Worm (Caenorhabditis elegans): ENCODE measurements around the gene eef-1A.1.

eef-1A.1 gene

DNA sequence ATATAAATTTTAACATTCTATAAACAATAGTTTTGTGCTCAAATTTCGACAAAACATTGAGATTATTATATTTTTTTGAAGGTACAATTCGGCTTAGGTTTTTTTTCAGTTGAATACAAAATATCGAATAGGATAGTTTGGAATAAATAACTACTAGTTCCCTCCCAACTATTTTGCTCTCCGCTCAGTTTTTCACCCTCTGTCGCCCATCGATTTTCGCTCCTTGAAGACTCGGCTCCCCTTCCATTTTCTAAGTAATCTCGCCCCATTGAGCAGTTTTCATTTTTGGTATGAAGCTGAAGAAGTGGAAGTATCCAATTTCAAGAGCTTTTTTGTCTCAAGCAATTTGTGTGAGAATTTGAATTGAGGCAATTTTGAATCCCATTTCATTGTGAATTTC lies 2.2 kb upstream of the eef-1A.1 start, which contains the start of gene F31E3.2:
Gene F31E3.2, plus strand, starts transcription at position 301 of the 400 bp plus-strand sequence.
- TF ChIP-seq flh-1 (GFP tag; optimal IDR thresholded peaks at IDR 0.05): no peak
- no peak for TF ChIP-seq ces-1 (GFP tag; optimal IDR thresholded peaks at IDR 0.05)
- no peak for TF ChIP-seq unc-62 (GFP tag; optimal IDR thresholded peaks at IDR 0.05)
- TF ChIP-seq blmp-1 (tag; optimal IDR thresholded peaks at IDR 0.05): no peak
- no peak for TF ChIP-seq nhr-237 (tag; optimal IDR thresholded peaks at IDR 0.05)
- TF ChIP-seq unc-120 (tag; optimal IDR thresholded peaks at IDR 0.05; ENCODE audit: poor library complexity, severe bottlenecking): no peak

DNA sequence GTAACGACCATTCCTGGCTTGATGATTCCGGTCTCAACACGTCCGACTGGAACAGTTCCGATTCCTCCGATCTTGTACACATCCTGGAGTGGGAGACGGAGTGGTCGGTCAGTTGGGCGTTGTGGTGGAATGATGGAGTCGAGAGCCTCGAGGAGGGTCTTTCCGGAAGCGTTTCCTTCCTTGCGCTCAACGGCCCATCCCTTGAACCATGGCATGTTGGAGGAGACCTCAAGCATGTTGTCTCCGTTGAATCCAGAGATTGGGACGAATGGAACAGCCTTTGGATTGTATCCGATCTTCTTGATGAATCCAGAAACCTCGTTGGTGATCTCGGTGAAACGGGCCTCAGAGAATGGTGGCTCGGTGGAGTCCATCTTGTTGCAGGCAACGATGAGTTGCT lies 768 bp downstream of the eef-1A.1 start:
- TF ChIP-seq snpc-4 (tag; optimal IDR thresholded peaks at IDR 0.05) (no peak), mep-1 (tag; optimal IDR thresholded peaks at IDR 0.05) (no peak), lin-32 (GFP tag; optimal IDR thresholded peaks at IDR 0.05) (no peak), elt-1 (tag; optimal IDR thresholded peaks at IDR 0.05; ENCODE audit: borderline replicate concordance, insufficient read depth) (no peak), sem-2 (GFP tag; optimal IDR thresholded peaks at IDR 0.05) (no peak), tbx-8 (GFP tag; optimal IDR thresholded peaks at IDR 0.05) (no peak), sptf-1 (tag; optimal IDR thresholded peaks at IDR 0.05) (no peak), lin-13 (tag; optimal IDR thresholded peaks at IDR 0.05) (no peak), unc-39 (tag; optimal IDR thresholded peaks at IDR 0.05) (no peak), ztf-11 (tag; optimal IDR thresholded peaks at IDR 0.05) (no peak), ceh-43 (GFP tag; optimal IDR thresholded peaks at IDR 0.05) (no peak), lsy-2 (tag; optimal IDR thresholded peaks at IDR 0.05) (no peak)

DNA sequence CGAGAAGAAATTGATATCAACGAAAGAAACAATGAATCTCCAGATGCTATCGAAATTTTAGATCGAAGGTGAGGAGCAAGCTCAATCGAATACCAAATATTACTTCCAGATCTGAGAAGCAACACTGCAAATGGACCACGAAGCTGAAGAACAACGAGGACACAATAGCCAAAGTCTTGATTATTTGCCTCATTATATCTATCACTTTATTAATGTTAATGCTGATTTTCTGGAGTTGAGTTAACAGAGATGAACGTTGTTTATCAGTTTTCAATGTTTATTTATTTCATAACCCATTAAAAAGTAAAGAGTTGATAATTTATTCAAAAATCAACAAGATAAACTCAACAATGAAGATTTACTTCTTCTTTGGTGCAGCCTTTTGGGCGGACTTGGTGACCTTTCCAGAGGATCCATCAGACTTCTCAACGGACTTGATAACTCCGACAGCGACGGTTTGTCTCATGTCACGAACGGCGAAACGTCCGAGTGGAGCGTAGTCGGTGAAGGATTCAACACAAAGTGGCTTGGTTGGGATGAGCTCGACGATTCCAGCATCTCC lies 1.6 kb downstream of the eef-1A.1 start:
- no peak for TF ChIP-seq nhr-28 (tag; optimal IDR thresholded peaks at IDR 0.05)
- no peak for TF ChIP-seq lin-13 (tag; optimal IDR thresholded peaks at IDR 0.05)
- no peak for TF ChIP-seq mab-5 (tag; optimal IDR thresholded peaks at IDR 0.05)
- no peak for TF ChIP-seq ces-1 (GFP tag; optimal IDR thresholded peaks at IDR 0.05)
- no peak for TF ChIP-seq nhr-237 (tag; optimal IDR thresholded peaks at IDR 0.05)
- TF ChIP-seq pha-4 (tag; optimal IDR thresholded peaks at IDR 0.05): no peak
- TF ChIP-seq flh-1 (GFP tag; optimal IDR thresholded peaks at IDR 0.05): no peak
- no peak for TF ChIP-seq ceh-83 (GFP tag; optimal IDR thresholded peaks at IDR 0.05)
- TF ChIP-seq ceh-39 (tag; optimal IDR thresholded peaks at IDR 0.05): no peak
- no peak for TF ChIP-seq ceh-43 (GFP tag; optimal IDR thresholded peaks at IDR 0.05)
- TF ChIP-seq bed-3 (GFP tag; optimal IDR thresholded peaks at IDR 0.05): no peak
- no peak for TF ChIP-seq sem-2 (GFP tag; optimal IDR thresholded peaks at IDR 0.05)
- TF ChIP-seq tbx-8 (GFP tag; optimal IDR thresholded peaks at IDR 0.05): no peak
- no peak for TF ChIP-seq mep-1 (tag; optimal IDR thresholded peaks at IDR 0.05)

DNA sequence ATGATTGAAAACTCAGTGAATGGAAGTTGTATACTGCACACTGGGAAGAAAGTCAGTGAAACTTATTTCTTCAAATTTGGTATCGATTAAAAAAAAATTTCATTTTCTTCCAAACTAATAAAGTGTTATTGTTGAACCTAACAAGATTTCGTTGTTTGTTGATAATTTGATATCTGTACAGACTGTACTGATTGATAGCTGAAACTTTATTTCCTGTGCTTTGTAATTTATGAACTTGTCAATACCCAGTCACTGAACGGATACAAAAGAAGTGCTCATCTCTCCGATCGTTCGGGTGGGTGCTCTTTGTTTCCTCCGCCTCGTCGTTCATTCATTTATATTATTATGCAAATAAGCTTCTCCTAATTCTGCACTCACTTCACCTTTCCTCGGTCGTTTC lies 2.4 kb downstream of the eef-1A.1 start, which contains the start of gene F31E3.12:
Gene F31E3.12, plus strand, starts transcription at position 301 of the 400 bp plus-strand sequence.
- no peak for TF ChIP-seq pha-4 (tag; optimal IDR thresholded peaks at IDR 0.05)
- no peak for TF ChIP-seq elt-1 (tag; optimal IDR thresholded peaks at IDR 0.05; ENCODE audit: borderline replicate concordance, insufficient read depth)

DNA sequence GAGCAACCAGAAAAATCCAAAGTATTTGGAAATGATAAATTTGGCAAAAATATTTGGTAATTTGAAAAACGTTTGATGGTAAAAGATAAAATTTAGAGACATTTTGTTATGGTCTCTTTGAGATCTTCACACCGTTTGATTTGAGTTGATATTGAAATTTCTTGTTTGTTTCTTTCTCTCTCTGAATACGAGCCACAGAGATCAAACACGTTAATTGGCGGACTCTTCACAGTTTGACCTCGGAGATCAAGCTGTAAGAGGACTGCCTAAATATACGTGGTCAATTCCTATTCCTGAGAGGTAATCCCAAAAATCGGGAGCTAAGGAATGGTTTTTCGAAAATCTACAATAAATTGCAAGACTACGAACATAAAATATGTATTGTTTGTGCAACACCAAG lies 2.9 kb downstream of the eef-1A.1 start:
- no peak for TF ChIP-seq ztf-11 (tag; optimal IDR thresholded peaks at IDR 0.05)
- TF ChIP-seq ham-2 (GFP tag; optimal IDR thresholded peaks at IDR 0.05): no peak
- no peak for TF ChIP-seq elt-1 (tag; optimal IDR thresholded peaks at IDR 0.05; ENCODE audit: borderline replicate concordance, insufficient read depth)
- TF ChIP-seq nhr-28 (tag; optimal IDR thresholded peaks at IDR 0.05): no peak
- no peak for TF ChIP-seq snpc-4 (tag; optimal IDR thresholded peaks at IDR 0.05)
- no peak for TF ChIP-seq mls-2 (tag; optimal IDR thresholded peaks at IDR 0.05)
- TF ChIP-seq hlh-1 (tag; optimal IDR thresholded peaks at IDR 0.05): no peak
- no peak for TF ChIP-seq sem-2 (GFP tag; optimal IDR thresholded peaks at IDR 0.05)
- TF ChIP-seq nhr-237 (tag; optimal IDR thresholded peaks at IDR 0.05): no peak
- TF ChIP-seq M03D4.4 (tag; optimal IDR thresholded peaks at IDR 0.05): no peak
- TF ChIP-seq ceh-39 (tag; optimal IDR thresholded peaks at IDR 0.05): no peak
- no peak for TF ChIP-seq lin-32 (GFP tag; optimal IDR thresholded peaks at IDR 0.05)
- no peak for TF ChIP-seq nhr-76 (tag; optimal IDR thresholded peaks at IDR 0.05)
- TF ChIP-seq bed-3 (GFP tag; optimal IDR thresholded peaks at IDR 0.05): no peak
- TF ChIP-seq tbx-8 (GFP tag; optimal IDR thresholded peaks at IDR 0.05): no peak
- TF ChIP-seq ceh-43 (GFP tag; optimal IDR thresholded peaks at IDR 0.05): no peak
- no peak for TF ChIP-seq mab-5 (tag; optimal IDR thresholded peaks at IDR 0.05)
- TF ChIP-seq ces-1 (GFP tag; optimal IDR thresholded peaks at IDR 0.05): no peak
- no peak for TF ChIP-seq mep-1 (tag; optimal IDR thresholded peaks at IDR 0.05)
- TF ChIP-seq elt-3 (tag; optimal IDR thresholded peaks at IDR 0.05): no peak
